Worm (Caenorhabditis elegans) whole organism, young adult: ENCODE data around the gene C27A7.5.

Experiments used
- B0019.2 ChIP-seq: fragments of 200-800 bp; sonication (Bioruptor generic); conservative IDR thresholded peaks from 2 replicates; pipeline ENCODE4 v1.3.6; 2022; ENCODE audit warnings: missing genetic modification reagents, missing genetic modification characterization, missing compliant biosample characterization
- C17E4.6 ChIP-seq: fragments of 200-800 bp; sonication (Bioruptor generic); IDR thresholded peaks from 2 replicates; pipeline ENCODE4 v1.3.6; 2022; ENCODE audit warnings: missing genetic modification reagents, missing genetic modification characterization, missing compliant biosample characterization
- D2030.7 ChIP-seq: fragments of 200-800 bp; sonication (Bioruptor generic); IDR thresholded peaks from 2 replicates; pipeline ENCODE4 v1.3.6; 2022; ENCODE audit warnings: missing genetic modification reagents, missing genetic modification characterization, missing compliant biosample characterization
- F23B12.7 ChIP-seq: sonication (generic microtip); optimal IDR thresholded peaks from 2 replicates; lab custom pipeline; 2017; ENCODE audit warnings: missing genetic modification characterization, mild to moderate bottlenecking, missing compliant biosample characterization, antibody characterized with exemption, moderate library complexity; ENCODE audit not compliant: insufficient read depth
- F37B4.10 ChIP-seq: fragments of 200-800 bp; sonication (Bioruptor generic); IDR thresholded peaks from 2 replicates; pipeline ENCODE4 v1.3.6; 2022; ENCODE audit warnings: missing genetic modification characterization, missing compliant biosample characterization
- F49E8.2 ChIP-seq: sonication (generic microtip); optimal IDR thresholded peaks from 3 replicates; lab custom pipeline; 2017; ENCODE audit warnings: missing genetic modification characterization, mild to moderate bottlenecking, missing compliant biosample characterization, antibody characterized with exemption, moderate library complexity; ENCODE audit not compliant: insufficient read depth
- F52B5.7 ChIP-seq: sonication (generic microtip); optimal IDR thresholded peaks from 2 replicates; lab custom pipeline; 2016; ENCODE audit warnings: mild to moderate bottlenecking, missing genetic modification characterization, missing compliant biosample characterization
- F57A8.1 ChIP-seq: fragments of 200-800 bp; sonication (Bioruptor generic); optimal IDR thresholded peaks from 2 replicates; lab custom pipeline; 2018; ENCODE audit warnings: mild to moderate bottlenecking, missing genetic modification characterization, moderate library complexity, missing compliant biosample characterization
- F57C9.4 ChIP-seq: sonication (generic microtip); optimal IDR thresholded peaks from 2 replicates; lab custom pipeline; 2017; ENCODE audit warnings: mild to moderate bottlenecking, missing genetic modification characterization, missing compliant biosample characterization
- Y95B8A.8 ChIP-seq: fragments of 200-800 bp; sonication (Bioruptor generic); IDR thresholded peaks from 2 replicates; pipeline ENCODE4 v1.3.6; 2022; ENCODE audit warnings: missing genetic modification reagents, missing genetic modification characterization, missing compliant biosample characterization
- ama-1 ChIP-seq, 3 experiments: fragments of 150-350 bp in 1 of 3; sonication (generic microtip) in 2 of 3; optimal IDR thresholded peaks; 2 replicates each; lab custom pipeline; 2014 to 2018; ENCODE audit warnings: missing biosample characterization in 2 of 3, missing genetic modification characterization in 2 of 3, missing genetic modification reagents in 2 of 3
- attf-3 ChIP-seq: fragments of 200-800 bp; sonication (Bioruptor generic); conservative IDR thresholded peaks from 2 replicates; pipeline ENCODE4 v1.3.6; 2022; ENCODE audit warnings: missing genetic modification reagents, missing genetic modification characterization, missing compliant biosample characterization
- ceh-27 ChIP-seq: fragments of 200-800 bp; sonication (Bioruptor generic); optimal IDR thresholded peaks from 2 replicates; lab custom pipeline; 2018; ENCODE audit warnings: mild to moderate bottlenecking, missing genetic modification characterization, moderate library complexity, missing compliant biosample characterization
- ceh-40 ChIP-seq: fragments of 200-800 bp; sonication (Bioruptor generic); IDR thresholded peaks from 2 replicates; pipeline ENCODE4 v1.3.6; 2022; ENCODE audit warnings: missing genetic modification characterization, missing compliant biosample characterization
- ceh-58 ChIP-seq: fragments of 200-800 bp; sonication (Bioruptor generic); IDR thresholded peaks from 2 replicates; pipeline ENCODE4 v1.3.6; 2022; ENCODE audit warnings: missing genetic modification characterization, missing compliant biosample characterization
- egl-44 ChIP-seq: fragments of 200-800 bp; sonication (Bioruptor generic); IDR thresholded peaks from 2 replicates; pipeline ENCODE4 v1.3.6; 2022; ENCODE audit warnings: missing genetic modification reagents, missing genetic modification characterization, missing compliant biosample characterization
- ets-4 ChIP-seq: fragments of 200-800 bp; sonication (Bioruptor generic); optimal IDR thresholded peaks from 2 replicates; lab custom pipeline; 2018; ENCODE audit warnings: mild to moderate bottlenecking, missing genetic modification characterization, missing compliant biosample characterization
- him-1 ChIP-seq: sonication (generic microtip); optimal IDR thresholded peaks from 2 replicates; lab custom pipeline; 2016; ENCODE audit warnings: missing genotype, missing genetic modification reagents, missing genetic modification characterization, missing compliant biosample characterization
- hlh-12 ChIP-seq: sonication (generic microtip); optimal IDR thresholded peaks from 2 replicates; lab custom pipeline; 2016; ENCODE audit warnings: missing genetic modification characterization, missing compliant biosample characterization
- hlh-26 ChIP-seq: fragments of 200-800 bp; sonication (Bioruptor generic); conservative IDR thresholded peaks from 2 replicates; pipeline ENCODE4 v1.3.6; 2022; ENCODE audit warnings: missing genetic modification reagents, missing genetic modification characterization, missing compliant biosample characterization
- hsf-1 ChIP-seq: fragments of 200-800 bp; sonication (Bioruptor generic); IDR thresholded peaks from 2 replicates; pipeline ENCODE4 v1.3.6; 2022; ENCODE audit warnings: missing genetic modification reagents, missing genetic modification characterization, missing compliant biosample characterization
- lag-1 ChIP-seq: fragments of 200-800 bp; sonication (Bioruptor generic); IDR thresholded peaks from 2 replicates; pipeline ENCODE4 v1.3.6; 2022; ENCODE audit warnings: missing genetic modification reagents, missing genetic modification characterization, missing compliant biosample characterization
- let-607 ChIP-seq, 2 experiments: fragments of 200-800 bp in 1 of 2; sonication (Bioruptor generic) in 1 of 2; sonication (generic microtip) in 1 of 2; optimal IDR thresholded peaks; 2 replicates each; lab custom pipeline; 2016 to 2018; ENCODE audit warnings: mild to moderate bottlenecking in 2 of 2, missing compliant biosample characterization in 2 of 2, missing genetic modification characterization in 2 of 2, moderate library complexity in 2 of 2, missing genotype in 1 of 2
- lin-54 ChIP-seq: fragments of 200-800 bp; sonication (Bioruptor generic); optimal IDR thresholded peaks from 2 replicates; lab custom pipeline; 2018; ENCODE audit warnings: mild to moderate bottlenecking, missing genetic modification characterization, missing compliant biosample characterization
- lir-1 ChIP-seq: fragments of 200-800 bp; sonication (Bioruptor generic); conservative IDR thresholded peaks from 2 replicates; pipeline ENCODE4 v1.3.6; 2022; ENCODE audit warnings: missing genetic modification reagents, missing genetic modification characterization, missing compliant biosample characterization
- madf-10 ChIP-seq: sonication (generic microtip); optimal IDR thresholded peaks from 2 replicates; lab custom pipeline; 2016; ENCODE audit warnings: mild to moderate bottlenecking, missing genetic modification characterization, missing compliant biosample characterization
- mel-28 ChIP-seq: sonication (generic microtip); optimal IDR thresholded peaks from 2 replicates; lab custom pipeline; 2016; ENCODE audit warnings: borderline replicate concordance, mild to moderate bottlenecking, missing genetic modification characterization, missing compliant biosample characterization
- nhr-27 ChIP-seq: fragments of 200-800 bp; sonication (Bioruptor generic); optimal IDR thresholded peaks from 2 replicates; lab custom pipeline; 2018; ENCODE audit warnings: mild to moderate bottlenecking, missing genetic modification characterization, moderate library complexity, missing compliant biosample characterization
- nhr-80 ChIP-seq: sonication (generic microtip); optimal IDR thresholded peaks from 2 replicates; lab custom pipeline; 2016; ENCODE audit warnings: missing genetic modification characterization, missing compliant biosample characterization
- pha-4 ChIP-seq: fragments of 150-350 bp; sonication (generic microtip); optimal IDR thresholded peaks from 2 replicates; lab custom pipeline; 2014; ENCODE audit warnings: missing biosample characterization, missing genetic modification reagents, missing genetic modification characterization
- rcor-1 ChIP-seq: fragments of 200-800 bp; sonication (Bioruptor generic); IDR thresholded peaks from 2 replicates; pipeline ENCODE4 v1.3.6; 2022; ENCODE audit warnings: missing genetic modification reagents, missing genetic modification characterization, missing compliant biosample characterization
- rec-8 ChIP-seq, 2 experiments: sonication (generic microtip); optimal IDR thresholded peaks; 2 replicates each; lab custom pipeline; 2016; ENCODE audit warnings: mild to moderate bottlenecking in 2 of 2, missing genetic modification characterization in 2 of 2, missing genetic modification reagents in 2 of 2, missing genotype in 2 of 2, missing biosample characterization in 1 of 2, missing compliant biosample characterization in 1 of 2, moderate library complexity in 1 of 2
- sea-2 ChIP-seq: fragments of 200-800 bp; sonication (Bioruptor generic); IDR thresholded peaks from 2 replicates; pipeline ENCODE4 v1.3.6; 2022; ENCODE audit warnings: missing genetic modification characterization, missing compliant biosample characterization
- snpc-4 ChIP-seq, 5 experiments: fragments of 150-350 bp in 1 of 5; sonication (generic microtip) in 4 of 5; optimal IDR thresholded peaks; 2 replicates each; lab custom pipeline; 2014 to 2018; ENCODE audit warnings: missing genetic modification characterization in 5 of 5, missing biosample characterization in 3 of 5, antibody characterized with exemption in 2 of 5, mild to moderate bottlenecking in 2 of 5, missing compliant biosample characterization in 2 of 5, missing genotype in 2 of 5, moderate library complexity in 2 of 5, missing genetic modification reagents in 1 of 5
- unc-62 ChIP-seq: fragments of 150-350 bp; optimal IDR thresholded peaks from 2 replicates; lab custom pipeline; 2014; ENCODE audit warnings: missing biosample characterization, missing genetic modification reagents, missing genetic modification characterization
- xnd-1 ChIP-seq: sonication (generic microtip); optimal IDR thresholded peaks from 2 replicates; lab custom pipeline; 2016; ENCODE audit warnings: missing genotype, missing genetic modification reagents, missing genetic modification characterization, missing compliant biosample characterization
- zfh-2 ChIP-seq: fragments of 200-800 bp; sonication (Bioruptor generic); conservative IDR thresholded peaks from 2 replicates; pipeline ENCODE4 v1.3.6; 2022; ENCODE audit warnings: missing genetic modification reagents, missing genetic modification characterization, missing compliant biosample characterization
- ztf-26 ChIP-seq: sonication (generic microtip); optimal IDR thresholded peaks from 2 replicates; lab custom pipeline; 2017; ENCODE audit warnings: missing genetic modification characterization, missing compliant biosample characterization
- ztf-28 ChIP-seq: fragments of 200-800 bp; sonication (Bioruptor generic); IDR thresholded peaks from 2 replicates; pipeline ENCODE4 v1.3.6; 2022; ENCODE audit warnings: missing genetic modification reagents, missing genetic modification characterization, missing compliant biosample characterization

Gene C27A7.5

ce11 chrV:12208678-12209077 is 46.6 kb upstream of the C27A7.5 start:
- TF ChIP-seq let-607 (tag; optimal IDR thresholded peaks at IDR 0.05; lab: Kevin White, UChicago) (peak; percentile 96), F37B4.10 (GFP tag; lab: Robert Waterston, UW) (no peak), sea-2 (no peak), nhr-80 (tag; lab: Kevin White, UChicago) (peak; percentile 70), C17E4.6 (no peak)

- TF ChIP-seq ceh-27 (GFP tag; lab: Kevin White, UChicago) = no peak
- TF ChIP-seq ztf-28 = no peak
- no peak for TF ChIP-seq ama-1 (optimal IDR thresholded peaks at IDR 0.05; lab: Kevin White, UChicago)
- TF ChIP-seq ama-1 (GFP tag; optimal IDR thresholded peaks at IDR 0.05; lab: Kevin White, UChicago) = no peak
- no peak for TF ChIP-seq unc-62
- TF ChIP-seq F23B12.7 (tag; lab: Kevin White, UChicago) = no peak
- TF ChIP-seq egl-44 = no peak
- no peak for TF ChIP-seq ceh-58 (GFP tag; lab: Robert Waterston, UW)
- TF ChIP-seq pha-4 = no peak
- TF ChIP-seq ets-4 (GFP tag; lab: Kevin White, UChicago) = no peak
- TF ChIP-seq xnd-1 (tag; lab: Kevin White, UChicago) = no peak
- no peak for TF ChIP-seq mel-28 (tag; lab: Kevin White, UChicago)
- TF ChIP-seq zfh-2 (GFP tag; lab: Robert Waterston, UW) = no peak
- TF ChIP-seq B0019.2 (GFP tag; lab: Robert Waterston, UW) = no peak
- TF ChIP-seq F57C9.4 (tag; lab: Kevin White, UChicago) = no peak
- TF ChIP-seq D2030.7 (GFP tag; lab: Robert Waterston, UW) = no peak
- TF ChIP-seq lir-1 (GFP tag; lab: Robert Waterston, UW) = no peak
- no peak for TF ChIP-seq lin-54 (GFP tag; lab: Kevin White, UChicago)
- TF ChIP-seq F52B5.7 (tag; lab: Kevin White, UChicago) = no peak
- TF ChIP-seq, all 124 proteins: peak for 0
Observed at ce11 chrV:12199474-12199873, 37.4 kb upstream of the C27A7.5 start.

- no peak for TF ChIP-seq madf-10 (tag; lab: Kevin White, UChicago)
- TF ChIP-seq ceh-27 (GFP tag; lab: Kevin White, UChicago) = no peak
- no peak for TF ChIP-seq nhr-27 (tag; lab: Kevin White, UChicago)
- no peak for TF ChIP-seq unc-62
- TF ChIP-seq lag-1 (GFP tag; lab: Robert Waterston, UW) = no peak
- TF ChIP-seq Y95B8A.8 (GFP tag; lab: Robert Waterston, UW) = no peak
- no peak for TF ChIP-seq rcor-1 (GFP tag; lab: Robert Waterston, UW)
- no peak for TF ChIP-seq him-1 (tag; lab: Kevin White, UChicago)
- TF ChIP-seq F49E8.2 = no peak
- TF ChIP-seq hsf-1 (GFP tag; lab: Robert Waterston, UW) = no peak
- TF ChIP-seq ztf-26 = no peak
- TF ChIP-seq pha-4 = no peak
- no peak for TF ChIP-seq hlh-12 (tag; lab: Kevin White, UChicago)
- no peak for TF ChIP-seq F57A8.1 (GFP tag; lab: Kevin White, UChicago)
- no peak for TF ChIP-seq attf-3 (GFP tag; lab: Robert Waterston, UW)
- TF ChIP-seq hlh-26 = no peak
- TF ChIP-seq ceh-40 = no peak
- no peak for TF ChIP-seq rec-8 (tag; optimal IDR thresholded peaks at IDR 0.05; lab: Kevin White, UChicago)
- TF ChIP-seq snpc-4 (GFP tag; optimal IDR thresholded peaks at IDR 0.05; lab: Kevin White, UChicago) = no peak
- no peak for TF ChIP-seq snpc-4 (tag; optimal IDR thresholded peaks at IDR 0.05; lab: Kevin White, UChicago)
Observed at ce11 chrV:12198545-12198944, 36.4 kb upstream of the C27A7.5 start, which contains the start of gene lon-3. Gene lon-3 (minus strand): TSS chrV:12198645.
